Fruit fly (Drosophila melanogaster) whole organism: Measurements from ENCODE around the gene rho-6.

Experiments used
- CG8478 ChIP-seq: fragments of >200 bp; optimal IDR thresholded peaks from 2 replicates; lab custom pipeline; 2018; ENCODE audit warnings: inconsistent platforms
- Dll ChIP-seq: fragments of >200 bp; optimal IDR thresholded peaks from 2 replicates; lab custom pipeline; 2017
- EcR ChIP-seq, 2 experiments: fragments of >200 bp; optimal IDR thresholded peaks; 2 replicates each; lab custom pipeline; 2017; ENCODE audit warnings: missing biosample characterization in 2 of 2, missing genetic modification characterization in 2 of 2, missing genetic modification reagents in 2 of 2
- pan ChIP-seq: fragments of >200 bp; optimal IDR thresholded peaks from 2 replicates; lab custom pipeline; 2017
- psq ChIP-seq: fragments of >200 bp; optimal IDR thresholded peaks from 2 replicates; lab custom pipeline; 2017
- usp ChIP-seq: fragments of >200 bp; optimal IDR thresholded peaks from 2 replicates; lab custom pipeline; 2017; ENCODE audit warnings: missing biosample characterization, missing genetic modification characterization, mixed read lengths

Gene rho-6

DNA sequence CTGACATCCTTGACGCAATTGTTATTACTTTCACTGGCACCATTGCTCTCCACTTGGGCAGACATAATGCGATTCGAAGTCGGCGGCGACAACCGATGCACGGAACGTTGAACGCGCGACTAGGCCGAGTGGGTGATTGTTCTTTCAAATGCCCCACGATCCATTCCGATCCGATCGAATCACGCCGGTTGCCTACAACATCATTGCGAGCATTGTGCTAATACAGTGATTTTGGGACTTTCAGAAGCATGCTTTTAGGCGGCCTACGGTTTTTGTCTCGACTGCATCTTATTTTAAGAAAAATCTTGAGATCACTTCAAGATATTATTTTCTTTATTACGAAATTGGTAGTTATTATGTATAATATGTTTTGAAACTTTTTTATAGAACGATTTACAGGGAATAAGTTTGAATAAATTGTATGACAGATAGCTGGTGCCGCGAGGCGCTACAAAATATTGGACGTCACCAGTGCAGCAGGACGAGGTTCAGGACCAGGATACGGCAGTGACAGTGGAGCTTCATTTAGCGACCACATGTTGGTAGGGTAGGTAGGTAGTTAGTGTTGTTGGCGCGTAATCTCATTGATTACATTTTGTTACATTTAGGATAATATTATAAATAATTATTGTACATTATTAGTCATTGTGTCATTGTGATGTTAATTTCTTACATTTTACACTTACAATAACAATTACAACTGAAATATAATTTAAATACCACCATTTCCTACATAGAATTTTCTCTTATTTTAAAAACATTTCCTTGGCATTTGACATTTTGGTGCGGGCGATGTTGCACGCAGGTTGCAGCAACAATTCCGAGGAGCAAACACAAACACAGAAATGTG is at the start of gene rho-6:
Gene rho-6, minus strand, starts transcription at position 137 of the 850 bp plus-strand sequence.
- no peak for TF ChIP-seq CG8478
- TF ChIP-seq pan, result no peak
- no peak for TF ChIP-seq psq (lab: Kevin White, UChicago)

DNA sequence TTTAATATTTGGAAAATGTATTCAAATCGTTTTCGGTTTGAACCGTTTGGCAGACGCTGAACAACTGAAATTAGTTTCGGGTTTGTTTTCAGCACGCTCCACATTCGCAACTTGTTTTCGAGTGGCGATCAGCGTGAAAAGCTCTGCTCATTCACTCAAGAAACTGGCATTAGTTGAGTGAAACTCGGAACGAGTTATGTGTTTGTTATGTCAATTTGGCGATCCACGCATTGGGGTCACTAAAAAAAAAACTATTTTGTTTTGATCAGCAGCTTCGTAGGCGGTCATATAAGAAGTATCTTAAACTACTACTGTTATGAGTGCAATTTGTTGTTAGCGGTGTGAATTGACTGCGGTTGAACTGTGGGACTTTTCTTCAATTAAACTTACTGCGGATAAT is 44.4 kb upstream of the rho-6 start, which contains the start of gene atilla:
Gene atilla, minus strand, starts transcription at position 266 of the 400 bp plus-strand sequence.
- TF ChIP-seq psq (lab: Kevin White, UChicago), result no peak
- TF ChIP-seq Dll (lab: Kevin White, UChicago), result no peak
- no peak for TF ChIP-seq pan
- TF ChIP-seq CG8478, result no peak
- no peak for TF ChIP-seq usp (GFP tag; lab: Kevin White, UChicago)
- no peak for TF ChIP-seq EcR (GFP tag; optimal IDR thresholded peaks at IDR 0.05; lab: Kevin White, UChicago)

DNA sequence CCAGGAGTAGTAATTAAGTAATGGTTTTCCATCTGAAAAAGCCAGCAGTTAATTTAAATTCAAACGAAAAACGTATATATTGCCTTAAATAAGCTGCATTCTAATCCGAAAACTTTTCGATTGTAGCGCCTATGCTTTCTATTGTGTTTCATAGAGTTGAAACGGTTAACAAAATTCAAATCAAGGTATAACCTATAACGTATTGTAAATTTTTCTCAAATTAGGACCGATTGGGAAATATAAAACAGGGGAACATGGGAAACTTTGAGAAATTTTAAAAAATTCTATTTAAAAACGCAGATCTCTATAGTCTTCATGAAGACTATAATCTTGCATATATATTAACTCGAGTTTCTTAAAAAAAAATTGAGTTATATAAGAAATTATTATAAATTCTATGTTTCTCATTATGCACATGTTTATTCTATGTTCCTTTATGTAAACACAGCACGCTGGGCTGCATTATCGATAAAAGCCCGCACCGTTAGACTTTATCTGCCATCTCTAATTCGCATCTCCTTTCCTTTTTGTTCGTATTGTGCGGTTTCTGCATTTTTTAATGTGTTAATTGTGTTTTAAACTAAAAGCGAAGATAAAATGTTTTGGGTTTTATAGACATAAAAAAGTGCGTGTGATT is 41.4 kb upstream of the rho-6 start, which contains the start of gene bru1:
Gene bru1, plus strand, starts transcription at position 512 of the 637 bp plus-strand sequence.
- TF ChIP-seq CG8478, result no peak
- TF ChIP-seq Dll (lab: Kevin White, UChicago), result no peak
- no peak for TF ChIP-seq usp (GFP tag; lab: Kevin White, UChicago)
- TF ChIP-seq pan, result no peak
- no peak for TF ChIP-seq psq (lab: Kevin White, UChicago)
- TF ChIP-seq EcR (GFP tag; optimal IDR thresholded peaks at IDR 0.05; lab: Kevin White, UChicago), result no peak

DNA sequence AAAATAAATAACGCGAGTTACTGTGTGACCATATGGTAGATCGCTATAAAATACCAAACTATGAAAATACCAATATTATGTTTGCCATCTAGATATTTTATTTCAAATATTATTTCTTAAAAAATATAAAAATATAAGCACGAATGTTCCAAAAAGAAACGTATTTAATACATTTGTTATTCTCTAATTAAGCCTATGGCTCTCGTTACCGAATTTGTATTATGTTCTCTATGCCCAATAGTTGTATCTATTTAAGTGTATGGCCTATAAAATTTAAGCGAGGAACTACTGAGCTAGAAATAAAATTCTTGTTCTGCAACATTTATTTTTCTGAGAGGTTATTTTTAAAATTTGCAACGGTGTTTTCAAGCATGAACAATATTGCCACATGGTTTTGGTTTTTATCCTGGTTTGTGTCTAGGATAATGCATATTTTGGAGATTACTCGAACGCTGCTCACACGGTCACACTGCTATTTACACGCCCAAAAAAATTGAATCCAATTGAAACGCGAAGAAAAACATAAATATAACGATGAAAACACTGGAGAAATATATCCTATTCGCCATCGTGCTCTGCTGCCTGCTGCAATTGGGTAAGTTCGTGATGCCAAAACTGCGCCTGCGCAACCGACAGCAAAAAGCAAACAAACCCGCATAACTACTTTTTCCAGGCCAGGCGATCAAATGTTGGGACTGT is 39.5 kb upstream of the rho-6 start, which contains the start of the genes CG6583 and crok:
Gene CG6583, minus strand, starts transcription at position 51 of the 699 bp plus-strand sequence.
Gene crok, plus strand, starts transcription at position 446 of the 699 bp plus-strand sequence.
- no peak for TF ChIP-seq pan
- no peak for TF ChIP-seq CG8478
- no peak for TF ChIP-seq Dll (lab: Kevin White, UChicago)
- no peak for TF ChIP-seq psq (lab: Kevin White, UChicago)
- TF ChIP-seq usp (GFP tag; lab: Kevin White, UChicago), result no peak
- TF ChIP-seq EcR (GFP tag; optimal IDR thresholded peaks at IDR 0.05; lab: Kevin White, UChicago), result no peak

DNA sequence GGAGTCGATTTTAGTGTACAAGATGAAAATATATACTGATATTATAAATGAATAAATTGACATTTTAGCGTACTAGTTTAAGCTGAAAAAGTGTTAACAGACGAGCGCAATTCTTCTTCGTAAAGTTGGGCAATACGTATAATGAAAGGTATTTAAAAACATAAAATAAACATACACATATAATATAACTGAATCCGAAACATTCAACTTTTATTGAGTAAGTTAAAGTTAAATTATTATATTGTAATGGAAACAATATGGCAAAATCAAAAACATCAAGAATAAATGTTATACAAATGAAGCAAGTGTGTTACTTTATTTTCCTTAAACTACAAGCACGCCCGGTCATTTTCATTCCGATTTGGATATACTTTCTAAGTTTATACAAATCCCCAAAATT is 37.0 kb upstream of the rho-6 start, which contains the start of gene CG17217:
Gene CG17217, plus strand, starts transcription at position 301 of the 400 bp plus-strand sequence.
- TF ChIP-seq CG8478 (no peak), Dll (lab: Kevin White, UChicago) (no peak), EcR (GFP tag; optimal IDR thresholded peaks at IDR 0.05; lab: Kevin White, UChicago) (no peak), psq (lab: Kevin White, UChicago) (no peak), usp (GFP tag; lab: Kevin White, UChicago) (no peak), pan (no peak)

DNA sequence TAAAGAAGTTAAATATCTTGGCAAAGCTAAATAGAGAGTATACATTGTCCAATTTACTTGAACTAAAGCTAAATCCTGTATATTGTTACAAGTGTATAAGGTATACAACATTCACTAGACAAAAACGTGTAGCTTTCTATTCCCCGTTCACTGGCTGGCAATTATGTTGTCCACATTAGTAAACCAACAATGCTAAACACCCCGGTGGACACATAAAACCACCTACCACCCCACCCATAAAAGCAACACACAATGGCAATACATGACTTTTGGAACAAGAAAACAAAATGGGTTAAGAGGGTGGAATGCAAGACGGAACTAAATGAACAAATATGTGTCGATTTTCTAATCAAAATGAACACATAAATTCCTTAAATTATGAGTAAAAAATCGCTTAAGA is 30.7 kb upstream of the rho-6 start, which contains the start of gene ZnT33D:
Gene ZnT33D, plus strand, starts transcription at position 301 of the 400 bp plus-strand sequence.
- TF ChIP-seq EcR (GFP tag; optimal IDR thresholded peaks at IDR 0.05; lab: Kevin White, UChicago) (no peak), CG8478 (no peak), psq (lab: Kevin White, UChicago) (no peak), pan (no peak), usp (GFP tag; lab: Kevin White, UChicago) (no peak), Dll (lab: Kevin White, UChicago) (no peak)

DNA sequence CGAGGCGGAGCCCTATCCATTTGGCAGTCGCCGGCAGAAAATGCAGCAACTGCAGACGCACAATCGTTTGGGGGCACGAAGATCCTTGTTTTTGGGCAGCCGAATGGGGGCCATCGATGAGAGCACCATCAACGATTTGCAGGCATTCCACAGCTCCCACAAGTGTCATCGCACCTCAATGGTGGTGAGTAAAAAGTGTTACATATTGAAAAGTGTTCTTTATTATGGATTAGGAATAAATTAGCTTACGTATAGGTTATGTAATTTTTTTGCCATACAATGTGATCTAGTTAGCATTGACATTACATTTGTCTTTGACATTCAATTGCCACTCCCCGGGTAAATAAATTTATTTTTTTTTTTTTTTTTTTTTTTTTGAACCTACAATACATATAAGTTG is 28.3 kb upstream of the rho-6 start, which contains the start of gene CG31861:
Gene CG31861, plus strand, starts transcription at position 301 of the 400 bp plus-strand sequence.
- TF ChIP-seq Dll (lab: Kevin White, UChicago), result no peak
- no peak for TF ChIP-seq CG8478
- no peak for TF ChIP-seq psq (lab: Kevin White, UChicago)
- no peak for TF ChIP-seq EcR (GFP tag; optimal IDR thresholded peaks at IDR 0.05; lab: Kevin White, UChicago)
- TF ChIP-seq usp (GFP tag; lab: Kevin White, UChicago), result no peak
- TF ChIP-seq pan, result no peak

DNA sequence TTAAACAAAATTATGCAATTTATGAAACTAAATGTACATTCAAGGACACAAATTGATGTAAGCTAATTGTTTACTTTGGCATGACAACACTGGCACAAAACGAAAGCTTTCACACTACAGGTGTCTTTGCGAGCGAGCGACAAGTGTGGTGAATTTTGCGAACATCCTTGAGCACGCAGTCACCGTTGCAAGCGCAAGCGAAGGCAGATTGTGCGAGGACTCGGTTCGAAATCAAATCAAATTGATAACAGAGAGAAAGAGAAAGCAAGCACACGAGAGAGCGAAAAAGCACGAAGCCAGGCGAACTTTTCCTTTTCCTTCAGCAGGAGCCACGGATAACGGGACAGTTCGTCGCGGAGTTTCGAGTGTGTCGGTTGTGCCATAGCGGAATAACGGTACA is 9.2 kb upstream of the rho-6 start, which contains the start of gene CG31760:
Gene CG31760, plus strand, starts transcription at position 342 of the 400 bp plus-strand sequence.
- TF ChIP-seq CG8478 (no peak), EcR (GFP tag; optimal IDR thresholded peaks at IDR 0.05; lab: Kevin White, UChicago) (no peak), Dll (lab: Kevin White, UChicago) (no peak), psq (lab: Kevin White, UChicago) (no peak), usp (GFP tag; lab: Kevin White, UChicago) (no peak), pan (no peak)

DNA sequence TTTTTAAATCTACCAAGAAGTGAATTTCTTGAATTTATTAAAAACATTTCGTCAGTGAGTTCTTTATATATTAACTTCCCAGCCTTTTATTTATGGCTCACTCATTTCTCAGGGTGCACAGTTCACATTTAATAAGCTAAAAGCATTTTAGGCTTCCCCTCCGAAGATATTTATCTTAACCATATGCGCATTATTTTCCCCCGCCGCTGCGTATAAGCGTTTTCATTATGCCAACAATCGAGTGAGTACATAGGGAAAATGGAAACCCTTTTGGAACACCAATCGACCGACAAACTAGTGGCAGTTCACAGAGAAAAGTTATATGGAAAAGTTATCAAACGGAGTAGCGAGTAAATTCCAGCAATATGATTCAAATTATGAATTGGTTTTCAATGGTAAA is 4.5 kb upstream of the rho-6 start, which contains the start of gene Gr33a:
Gene Gr33a, plus strand, starts transcription at position 301 of the 400 bp plus-strand sequence.
- TF ChIP-seq usp (GFP tag; lab: Kevin White, UChicago) (no peak), pan (no peak), Dll (lab: Kevin White, UChicago) (no peak), CG8478 (no peak), psq (lab: Kevin White, UChicago) (no peak)

DNA sequence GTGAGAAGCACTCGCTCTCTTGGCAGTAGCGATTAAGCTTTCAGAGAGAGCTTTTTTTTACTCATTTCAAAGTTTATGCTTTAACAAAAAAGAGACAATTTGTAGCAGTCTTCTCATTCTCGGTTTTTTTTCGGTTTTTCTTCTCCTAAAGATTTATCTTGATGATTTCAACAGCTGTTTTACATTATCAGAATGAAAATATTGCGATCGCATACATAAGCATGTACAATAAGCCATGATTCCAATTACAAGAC is 841 bp upstream of the rho-6 start:
- TF ChIP-seq pan (no peak), EcR (GFP tag; optimal IDR thresholded peaks at IDR 0.05; lab: Kevin White, UChicago) (no peak), Dll (lab: Kevin White, UChicago) (no peak), psq (lab: Kevin White, UChicago) (no peak), usp (GFP tag; lab: Kevin White, UChicago) (no peak), CG8478 (no peak)

DNA sequence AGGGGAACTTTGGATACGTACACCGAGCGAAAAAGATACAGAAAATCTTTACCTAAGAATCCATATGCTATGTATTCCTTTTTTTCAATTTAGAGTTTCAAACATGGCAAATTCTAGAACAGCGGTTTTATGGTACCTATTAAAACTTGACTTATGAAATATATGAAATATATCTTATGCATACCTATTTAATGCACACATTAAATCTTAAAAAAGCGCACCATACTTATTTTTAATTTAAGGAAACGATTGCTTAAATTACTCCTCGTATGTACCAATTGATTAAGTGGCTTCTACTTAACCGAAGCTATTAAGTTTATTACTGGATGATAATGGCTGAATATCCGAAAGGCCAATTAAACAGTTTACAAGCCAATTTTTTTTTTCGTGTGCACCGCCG is 13.2 kb downstream of the rho-6 start:
- TF ChIP-seq usp (GFP tag; lab: Kevin White, UChicago) (no peak), CG8478 (no peak), Dll (lab: Kevin White, UChicago) (no peak), EcR (GFP tag; optimal IDR thresholded peaks at IDR 0.05; lab: Kevin White, UChicago) (no peak), pan (no peak), psq (lab: Kevin White, UChicago) (no peak)
